Fruit fly (Drosophila melanogaster): ENCODE results near the gene Fur1.
A peak's percentile ranks its signal among the peaks of the same experiment; 100 is the strongest.

Gene Fur1

DNA sequence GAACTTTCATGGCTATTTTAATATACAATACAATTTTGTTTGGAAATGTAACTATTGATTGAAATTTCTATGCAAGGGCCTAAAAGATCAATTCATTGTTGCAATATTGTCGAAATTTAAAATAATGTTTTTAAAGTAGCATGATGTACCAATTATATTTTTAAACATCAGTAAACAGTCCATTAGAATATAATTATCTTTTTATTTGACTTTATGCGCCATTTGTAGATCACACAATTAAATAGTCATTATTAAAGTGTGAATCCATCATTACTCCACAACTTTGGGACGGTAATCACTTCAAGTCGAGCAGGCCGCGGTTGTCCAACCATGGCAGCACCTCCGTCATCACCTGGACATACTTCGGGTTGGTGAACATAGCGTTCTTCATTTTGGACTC, 162.0 kb downstream of the Fur1 start, which contains the start of gene CG31099:
Gene CG31099, minus strand, starts transcription at position 101 of the 400 bp plus-strand sequence.
- TF ChIP-seq CG13894 (tag; optimal IDR thresholded peaks at IDR 0.05) (no peak), Antp (GFP tag; optimal IDR thresholded peaks at IDR 0.05) (no peak), en (GFP tag; optimal IDR thresholded peaks at IDR 0.05) (no peak), Opbp (GFP tag; IDR thresholded peaks at IDR 0.05; ENCODE audit: partially characterized antibody) (no peak), CG12769 (tag; optimal IDR thresholded peaks at IDR 0.05) (no peak), CG34422 (GFP tag; IDR thresholded peaks at IDR 0.05) (no peak), CG18262 (tag; optimal IDR thresholded peaks at IDR 0.05) (no peak), seq (GFP tag; IDR thresholded peaks at IDR 0.05) (no peak), CG30431 (GFP tag; optimal IDR thresholded peaks at IDR 0.05) (no peak), CoRest (tag; optimal IDR thresholded peaks at IDR 0.05) (no peak), CG11504 (tag; optimal IDR thresholded peaks at IDR 0.05) (no peak), CG3847 (GFP tag; IDR thresholded peaks at IDR 0.05) (no peak), CG14667 (GFP tag; IDR thresholded peaks at IDR 0.05) (no peak), gro (GFP tag; optimal IDR thresholded peaks at IDR 0.05) (no peak), pb (GFP tag; optimal IDR thresholded peaks at IDR 0.05) (no peak), stwl (tag; optimal IDR thresholded peaks at IDR 0.05) (no peak), CG15011 (GFP tag; optimal IDR thresholded peaks at IDR 0.05) (no peak), zen (tag; optimal IDR thresholded peaks at IDR 0.05) (no peak), CG4730 (GFP tag; IDR thresholded peaks at IDR 0.05) (no peak)

DNA sequence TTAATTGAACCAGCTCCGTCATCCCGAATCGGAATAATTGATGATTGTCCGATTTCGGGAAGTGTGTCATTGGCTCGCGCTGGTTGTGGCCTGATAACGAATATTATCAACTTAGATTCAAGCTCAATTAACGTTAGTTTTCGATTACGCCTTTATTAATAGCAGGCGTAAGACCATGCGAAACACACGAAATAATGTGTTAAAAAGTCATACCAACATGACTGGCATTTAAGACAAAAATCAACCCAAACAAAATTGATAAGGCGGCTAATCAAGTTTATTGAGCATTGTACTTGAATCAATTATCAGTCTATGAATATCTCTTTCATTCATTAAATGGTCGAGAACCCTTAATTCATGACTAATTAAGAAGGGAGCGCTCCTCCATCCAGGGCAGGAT, 163.7 kb downstream of the Fur1 start:
- TF ChIP-seq CG15269 (tag; optimal IDR thresholded peaks at IDR 0.05): no peak
- peak; percentile 19 for TF ChIP-seq CG12769 (tag; optimal IDR thresholded peaks at IDR 0.05)
- TF ChIP-seq CG34376 (GFP tag; optimal IDR thresholded peaks at IDR 0.05): peak; percentile 7
- no peak for TF ChIP-seq CG10543 (GFP tag; optimal IDR thresholded peaks at IDR 0.05)
- TF ChIP-seq nom (GFP tag; optimal IDR thresholded peaks at IDR 0.05): no peak
- TF ChIP-seq lab (GFP tag; optimal IDR thresholded peaks at IDR 0.05): peak; percentile 53
- TF ChIP-seq mirr (GFP tag; optimal IDR thresholded peaks at IDR 0.05): peak; percentile 64
- no peak for TF ChIP-seq Hr39 (optimal IDR thresholded peaks at IDR 0.05)
- TF ChIP-seq Vsx1 (GFP tag; optimal IDR thresholded peaks at IDR 0.05): peak; percentile 33
- peak; percentile 38 for TF ChIP-seq grn (GFP tag; optimal IDR thresholded peaks at IDR 0.05)
- TF ChIP-seq sug (tag; optimal IDR thresholded peaks at IDR 0.05): peak; percentile 69
- TF ChIP-seq chinmo (GFP tag; IDR thresholded peaks at IDR 0.05; ENCODE audit: partially characterized antibody): no peak
- TF ChIP-seq sd (tag; optimal IDR thresholded peaks at IDR 0.05): peak; percentile 3
- no peak for TF ChIP-seq CG3281 (GFP tag; optimal IDR thresholded peaks at IDR 0.05)
- peak; percentile 97 for TF ChIP-seq exex (tag; optimal IDR thresholded peaks at IDR 0.05)
- TF ChIP-seq CG8281 (tag; optimal IDR thresholded peaks at IDR 0.05): no peak
- 0 out of 2 replicates have a peak, but pooled peaks have one; percentile 21 for TF ChIP-seq GATAe (GFP tag; conservative IDR thresholded peaks at IDR 0.05)
- TF ChIP-seq Taf1 (GFP tag; IDR thresholded peaks at IDR 0.05): no peak
- no peak for TF ChIP-seq CG11398 (GFP tag; optimal IDR thresholded peaks at IDR 0.05)
- no peak for TF ChIP-seq CG13424 (tag; optimal IDR thresholded peaks at IDR 0.05)
- TF ChIP-seq Ssrp (tag; optimal IDR thresholded peaks at IDR 0.05): no peak

DNA sequence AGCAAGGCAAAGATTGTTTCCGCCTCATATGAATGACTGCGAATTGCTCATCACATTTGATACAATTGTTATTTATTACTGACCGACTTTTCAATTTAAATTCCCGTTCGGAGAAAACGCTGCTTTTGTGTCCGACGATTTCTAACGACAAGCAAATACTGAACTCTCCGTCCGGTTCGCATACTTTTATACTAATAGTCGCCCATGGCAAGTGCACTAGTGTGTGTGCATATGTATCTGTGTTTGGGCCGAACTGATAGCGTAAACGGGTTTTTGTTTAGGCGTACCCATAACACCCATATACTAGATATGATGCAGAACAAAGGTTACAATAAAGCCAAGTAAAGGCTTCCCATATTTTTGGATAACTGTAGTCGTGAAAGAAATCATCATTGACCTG, 164.6 kb downstream of the Fur1 start, which contains the start of gene CG10550:
Gene CG10550, minus strand, starts transcription at position 164 of the 400 bp plus-strand sequence.
- peak; percentile 2 for TF ChIP-seq lab (GFP tag; optimal IDR thresholded peaks at IDR 0.05)
- TF ChIP-seq pita (GFP tag; optimal IDR thresholded peaks at IDR 0.05): no peak
- no peak for TF ChIP-seq slbo (GFP tag; IDR thresholded peaks at IDR 0.05)
- no peak for TF ChIP-seq CG10543 (GFP tag; optimal IDR thresholded peaks at IDR 0.05)
- TF ChIP-seq abd-A (tag; optimal IDR thresholded peaks at IDR 0.05): no peak
- peak; percentile 51 for TF ChIP-seq CG12769 (tag; optimal IDR thresholded peaks at IDR 0.05)
- TF ChIP-seq Fer2 (tag; optimal IDR thresholded peaks at IDR 0.05): no peak
- TF ChIP-seq ems (GFP tag; optimal IDR thresholded peaks at IDR 0.05): no peak
- TF ChIP-seq gfzf (GFP tag; optimal IDR thresholded peaks at IDR 0.05): no peak
- TF ChIP-seq CG8290 (GFP tag; optimal IDR thresholded peaks at IDR 0.05): no peak
- peak in 1 of 2 experiments; percentile 53 for TF ChIP-seq CG8290 (tag; optimal IDR thresholded peaks at IDR 0.05)
- peak; percentile 46 for TF ChIP-seq Jarid2 (GFP tag; optimal IDR thresholded peaks at IDR 0.05)
- TF ChIP-seq Bgb (GFP tag; IDR thresholded peaks at IDR 0.05; ENCODE audit: partially characterized antibody): no peak
- peak; percentile 40; the same call in 1 of the 3 replicates for TF ChIP-seq CG2199 (GFP tag; IDR thresholded peaks at IDR 0.05)
